Worm (Caenorhabditis elegans): ENCODE data around the gene F38A5.8.

- TF ChIP-seq lin-15B (tag; optimal IDR thresholded peaks at IDR 0.05) (no peak), skn-1 (tag; optimal IDR thresholded peaks at IDR 0.05) (no peak), ceh-20 (GFP tag; IDR thresholded peaks at IDR 0.05) (no peak), daf-19 (GFP tag; conservative IDR thresholded peaks at IDR 0.05) (no peak), nhr-25 (tag; optimal IDR thresholded peaks at IDR 0.05; ENCODE audit: borderline replicate concordance, insufficient read depth) (no peak), T26A8.4 (GFP tag; IDR thresholded peaks at IDR 0.05) (no peak), ama-1 (optimal IDR thresholded peaks at IDR 0.05) (no peak), aly-2 (tag; optimal IDR thresholded peaks at IDR 0.05) (no peak), ceh-82 (tag; optimal IDR thresholded peaks at IDR 0.05) (no peak), nhr-28 (tag; optimal IDR thresholded peaks at IDR 0.05) (no peak), lin-39 (tag; optimal IDR thresholded peaks at IDR 0.05) (no peak), unc-39 (tag; optimal IDR thresholded peaks at IDR 0.05) (no peak), hlh-30 (tag; optimal IDR thresholded peaks at IDR 0.05; ENCODE audit: insufficient read depth) (peak; percentile 82)
Observed at ce11 chrIV:6555388-6556330, 43.9 kb upstream of the F38A5.8 start, which contains the start of gene paqr-1.
